Fruit fly (Drosophila melanogaster) whole organism, adult: ENCODE data around the gene Cht10.

Source experiments
- CG14711 ChIP-seq: fragments of 200-800 bp; sonication (Bioruptor generic); optimal IDR thresholded peaks from 2 replicates; lab custom pipeline; 2018; ENCODE audit warnings: missing biosample characterization, mild to moderate bottlenecking, missing genetic modification characterization, moderate library complexity
- bab1 ChIP-seq: fragments of 200-800 bp; sonication (Bioruptor generic); optimal IDR thresholded peaks from 3 replicates; lab custom pipeline; 2019; ENCODE audit warnings: missing biosample characterization, mild to moderate bottlenecking, missing genetic modification characterization, moderate library complexity
- cnc ChIP-seq, 2 experiments: fragments of >200 bp; optimal IDR thresholded peaks; 2 replicates each; lab custom pipeline; 2017
- kay ChIP-seq: fragments of 200-800 bp; sonication (Bioruptor generic); peaks from one replicate; lab custom pipeline; 2016; ENCODE audit warnings: missing biosample characterization, missing genetic modification characterization, borderline replicate concordance
- ovo ChIP-seq: fragments of 200-800 bp; sonication (Bioruptor generic); optimal IDR thresholded peaks from 2 replicates; lab custom pipeline; 2016; ENCODE audit warnings: missing biosample characterization, missing genetic modification characterization

dm6 chr2L:23068051-23068831 lies 42.5 kb upstream of the Cht10 start, which contains the start of gene Spf45:
- TF ChIP-seq kay (GFP tag; lab: Kevin White, UChicago): no peak
- TF ChIP-seq CG14711 (tag; lab: Kevin White, UChicago): no peak
- no peak for TF ChIP-seq bab1 (GFP tag; lab: Kevin White, UChicago)
- no peak for TF ChIP-seq ovo (GFP tag; lab: Kevin White, UChicago)
- no peak for TF ChIP-seq cnc (optimal IDR thresholded peaks at IDR 0.05; lab: Kevin White, UChicago)
